Worm (Caenorhabditis elegans) whole organism, L2 larva: ENCODE results near the gene F40G12.6.

Experiments
- ZK546.5 ChIP-seq: sonication (generic microtip); optimal IDR thresholded peaks from 2 replicates; lab custom pipeline; 2017; ENCODE audit warnings: missing biosample characterization, missing genetic modification characterization
- nhr-237 ChIP-seq: fragments of 150-350 bp; optimal IDR thresholded peaks from 2 replicates; lab custom pipeline; 2014; ENCODE audit warnings: missing biosample characterization, missing genetic modification characterization
- nhr-77 ChIP-seq: fragments of 150-350 bp; optimal IDR thresholded peaks from 2 replicates; lab custom pipeline; 2014; ENCODE audit warnings: missing biosample characterization, missing genetic modification characterization
- unc-62 ChIP-seq: fragments of 150-350 bp; optimal IDR thresholded peaks from 2 replicates; lab custom pipeline; 2014; ENCODE audit warnings: missing biosample characterization, missing genetic modification reagents, missing genetic modification characterization
- zag-1 ChIP-seq: fragments of 150-350 bp; optimal IDR thresholded peaks from 2 replicates; lab custom pipeline; 2014; ENCODE audit warnings: missing biosample characterization, missing genetic modification characterization

DNA sequence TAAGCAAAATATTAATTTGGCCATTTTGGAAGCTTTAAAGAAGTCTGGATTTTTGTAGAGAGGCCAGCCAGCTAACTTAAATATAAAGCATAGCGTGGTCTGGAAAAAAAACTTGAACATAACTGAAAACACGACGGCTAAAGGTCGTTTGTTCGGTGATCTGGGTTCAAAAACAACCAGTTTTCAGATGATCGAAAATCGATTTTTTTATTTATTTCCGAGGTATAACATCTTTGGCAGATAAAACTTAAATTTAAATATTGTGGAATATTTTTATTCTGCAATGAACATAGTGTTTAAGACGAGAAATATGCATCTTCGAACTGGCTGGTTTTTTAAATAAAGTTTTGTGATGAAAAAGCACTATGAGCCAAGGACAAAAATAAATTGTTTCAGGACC, 4.3 kb downstream of the F40G12.6 start, which contains the start of gene F40G12.4:
- TF ChIP-seq zag-1 (tag; lab: Kevin White, UChicago) (no peak), ZK546.5 (tag; lab: Kevin White, UChicago) (no peak), nhr-237 (no peak), unc-62 (GFP tag; lab: Kevin White, UChicago) (no peak), nhr-77 (tag; lab: Kevin White, UChicago) (no peak)
